Fruit fly (Drosophila melanogaster) whole organism, embryonic: ENCODE data around the gene Gcn5.

Experiments
- Atf-2 ChIP-seq: fragments of 200-800 bp; sonication (Bioruptor generic); optimal IDR thresholded peaks from 2 replicates; lab custom pipeline; 2016; ENCODE audit warnings: missing biosample characterization, missing genetic modification characterization
- B-H1 ChIP-seq: fragments of 200-800 bp; sonication (Bioruptor generic); IDR thresholded peaks from 3 replicates; pipeline ENCODE4 v1.3.6; 2022; ENCODE audit warnings: missing biosample characterization, missing genetic modification characterization
- Blimp-1 ChIP-seq: fragments of 200-800 bp; sonication (Bioruptor generic); optimal IDR thresholded peaks from 3 replicates; lab custom pipeline; 2018; ENCODE audit warnings: missing biosample characterization, missing genetic modification characterization, mild to moderate bottlenecking, moderate library complexity, missing genetic modification reagents
- CG10462 ChIP-seq: fragments of 200-800 bp; sonication (Bioruptor generic); optimal IDR thresholded peaks from 2 replicates; lab custom pipeline; 2016; ENCODE audit warnings: missing biosample characterization, missing genetic modification characterization
- CG10543 ChIP-seq: fragments of 200-800 bp; sonication (Bioruptor generic); optimal IDR thresholded peaks from 3 replicates; lab custom pipeline; 2017; ENCODE audit warnings: missing biosample characterization, mild to moderate bottlenecking, missing genetic modification characterization, moderate library complexity
- CG11085 ChIP-seq: fragments of 200-800 bp; sonication (Bioruptor generic); IDR thresholded peaks from 2 replicates; pipeline ENCODE4 v1.3.6; 2022; ENCODE audit warnings: missing biosample characterization, missing genetic modification characterization
- CG12071 ChIP-seq: fragments of 200-800 bp; sonication (Bioruptor generic); optimal IDR thresholded peaks from 3 replicates; lab custom pipeline; 2018; ENCODE audit warnings: missing biosample characterization, mild to moderate bottlenecking, missing genetic modification characterization
- CG12155 ChIP-seq: fragments of 200-800 bp; sonication (Bioruptor generic); optimal IDR thresholded peaks from 3 replicates; lab custom pipeline; 2016; ENCODE audit warnings: missing biosample characterization, missing genetic modification characterization
- CG13775 ChIP-seq: fragments of 200-800 bp; sonication (Bioruptor generic); optimal IDR thresholded peaks from 3 replicates; lab custom pipeline; 2017; ENCODE audit warnings: missing biosample characterization, mild to moderate bottlenecking, missing genetic modification characterization
- CG1792 ChIP-seq: fragments of 200-800 bp; sonication (Bioruptor generic); optimal IDR thresholded peaks from 2 replicates; lab custom pipeline; 2016; ENCODE audit warnings: missing biosample characterization, missing genetic modification characterization
- CG18262 ChIP-seq: fragments of 200-800 bp; optimal IDR thresholded peaks from 3 replicates; lab custom pipeline; 2019; ENCODE audit warnings: missing biosample characterization, mild to moderate bottlenecking, missing genetic modification characterization, moderate library complexity
- CG31224 ChIP-seq: fragments of 200-800 bp; sonication (Bioruptor generic); IDR thresholded peaks from 2 replicates; pipeline ENCODE4 v1.3.6; 2022; ENCODE audit warnings: missing biosample characterization, missing genetic modification characterization
- CG4282 ChIP-seq: fragments of 200-800 bp; sonication (Bioruptor generic); optimal IDR thresholded peaks from 2 replicates; lab custom pipeline; 2016; ENCODE audit warnings: missing biosample characterization, missing genetic modification characterization
- CG4360 ChIP-seq: fragments of 200-800 bp; sonication (Bioruptor generic); IDR thresholded peaks from 2 replicates; pipeline ENCODE4 v1.3.6; 2022; ENCODE audit warnings: missing biosample characterization, missing genetic modification characterization
- CG4730 ChIP-seq: fragments of 200-800 bp; sonication (Bioruptor generic); IDR thresholded peaks from 2 replicates; pipeline ENCODE4 v1.3.6; 2022; ENCODE audit warnings: missing biosample characterization, missing genetic modification characterization
- CG7786 ChIP-seq: fragments of 200-800 bp; sonication (Bioruptor generic); optimal IDR thresholded peaks from 2 replicates; lab custom pipeline; 2016; ENCODE audit warnings: missing biosample characterization, missing genetic modification characterization
- CG7928 ChIP-seq: fragments of 200-800 bp; sonication (Bioruptor generic); optimal IDR thresholded peaks from 2 replicates; lab custom pipeline; 2017; ENCODE audit warnings: missing biosample characterization, mild to moderate bottlenecking, missing genetic modification characterization
- CrebB ChIP-seq: fragments of 200-800 bp; sonication (Bioruptor generic); optimal IDR thresholded peaks from 3 replicates; lab custom pipeline; 2018; ENCODE audit warnings: missing biosample characterization, mild to moderate bottlenecking, missing genetic modification characterization
- D ChIP-seq, 2 experiments: fragments of 200-800 bp in 1 of 2; fragments of >200 bp in 1 of 2; sonication (Bioruptor generic) in 1 of 2; optimal IDR thresholded peaks; 2 replicates in 1 of 2; 3 replicates in 1 of 2; lab custom pipeline; 2017; ENCODE audit warnings: mild to moderate bottlenecking in 1 of 2, missing biosample characterization in 1 of 2, missing genetic modification characterization in 1 of 2, missing genetic modification reagents in 1 of 2
- Dbx ChIP-seq: fragments of 200-800 bp; sonication (Bioruptor generic); IDR thresholded peaks from 3 replicates; pipeline ENCODE4 v1.3.6; 2022; ENCODE audit warnings: missing biosample characterization, missing genetic modification characterization
- Dfd ChIP-seq, 2 experiments: fragments of >200 bp; optimal IDR thresholded peaks; 2 replicates each; lab custom pipeline; 2017; ENCODE audit warnings: missing biosample characterization in 2 of 2, missing genetic modification characterization in 2 of 2
- E2f2 ChIP-seq: fragments of 200-800 bp; sonication (Bioruptor generic); IDR thresholded peaks from 2 replicates; pipeline ENCODE4 v1.3.6; 2022; ENCODE audit warnings: missing biosample characterization, missing genetic modification characterization
- Fer3 ChIP-seq: fragments of 200-800 bp; sonication (Bioruptor generic); optimal IDR thresholded peaks from 2 replicates; lab custom pipeline; 2018; ENCODE audit warnings: missing biosample characterization, mild to moderate bottlenecking, missing genetic modification characterization, moderate library complexity
- GATAe ChIP-seq: fragments of 200-800 bp; sonication (Bioruptor generic); conservative IDR thresholded peaks from 2 replicates; pipeline ENCODE4 v1.3.6; 2022; ENCODE audit warnings: missing biosample characterization, missing genetic modification characterization
- Kr ChIP-seq: fragments of 200-800 bp; sonication (Bioruptor generic); optimal IDR thresholded peaks from 2 replicates; lab custom pipeline; 2017; ENCODE audit warnings: missing biosample characterization, mild to moderate bottlenecking, missing genetic modification characterization
- Meics ChIP-seq: fragments of 200-800 bp; sonication (Bioruptor generic); optimal IDR thresholded peaks from 2 replicates; lab custom pipeline; 2017; ENCODE audit warnings: missing biosample characterization, mild to moderate bottlenecking, missing genetic modification characterization
- Oaz ChIP-seq: fragments of 200-800 bp; sonication (Bioruptor generic); IDR thresholded peaks from 2 replicates; pipeline ENCODE4 v1.3.6; 2022; ENCODE audit warnings: missing biosample characterization, missing genetic modification characterization
- ato ChIP-seq: fragments of 200-800 bp; sonication (Bioruptor generic); IDR thresholded peaks from 2 replicates; pipeline ENCODE4 v1.3.6; 2022; ENCODE audit warnings: missing biosample characterization, missing genetic modification characterization; ENCODE audit not compliant: partially characterized antibody
- bcd ChIP-seq: fragments of 200-800 bp; sonication (Bioruptor generic); optimal IDR thresholded peaks from 2 replicates; lab custom pipeline; 2017; ENCODE audit warnings: missing biosample characterization, mild to moderate bottlenecking, missing genetic modification characterization
- esg ChIP-seq: fragments of 200-800 bp; sonication (Bioruptor generic); conservative IDR thresholded peaks from 2 replicates; pipeline ENCODE4 v1.3.6; 2022; ENCODE audit warnings: missing biosample characterization, missing genetic modification characterization
- eve ChIP-seq, 2 experiments: fragments of >200 bp; optimal IDR thresholded peaks; 2 replicates each; lab custom pipeline; 2017; ENCODE audit warnings: missing biosample characterization in 2 of 2, missing genetic modification characterization in 2 of 2
- eyg ChIP-seq: fragments of 200-800 bp; sonication (Bioruptor generic); optimal IDR thresholded peaks from 3 replicates; lab custom pipeline; 2016; ENCODE audit warnings: missing biosample characterization, missing genetic modification characterization
- hkb ChIP-seq, 2 experiments: fragments of 200-800 bp in 1 of 2; fragments of >200 bp in 1 of 2; sonication (Bioruptor generic) in 1 of 2; IDR thresholded peaks in 1 of 2; optimal IDR thresholded peaks in 1 of 2; 2 replicates each; pipeline versions ENCODE4 v1.3.6 to Lab custom; 2017 to 2022; ENCODE audit warnings: missing biosample characterization in 1 of 2, missing genetic modification characterization in 1 of 2
- kah ChIP-seq: fragments of 200-800 bp; sonication (Bioruptor generic); optimal IDR thresholded peaks from 2 replicates; lab custom pipeline; 2018; ENCODE audit warnings: missing biosample characterization, mild to moderate bottlenecking, missing genetic modification characterization
- nau ChIP-seq: fragments of 200-800 bp; sonication (Bioruptor generic); optimal IDR thresholded peaks from 3 replicates; lab custom pipeline; 2017; ENCODE audit warnings: missing biosample characterization, mild to moderate bottlenecking, missing genetic modification characterization, missing genetic modification reagents
- nerfin-2 ChIP-seq: fragments of 200-800 bp; sonication (Bioruptor generic); IDR thresholded peaks from 2 replicates; pipeline ENCODE4 v1.3.6; 2022; ENCODE audit warnings: missing biosample characterization, missing genetic modification characterization; ENCODE audit not compliant: partially characterized antibody
- p53 ChIP-seq: fragments of 200-800 bp; sonication (Bioruptor generic); optimal IDR thresholded peaks from 2 replicates; lab custom pipeline; 2016; ENCODE audit warnings: missing biosample characterization, missing genetic modification characterization
- prd ChIP-seq, 3 experiments: fragments of >200 bp in 2 of 3; fragments of 200-800 bp in 1 of 3; sonication (Bioruptor generic) in 1 of 3; optimal IDR thresholded peaks in 2 of 3; IDR thresholded peaks in 1 of 3; 2 replicates in 2 of 3; 3 replicates in 1 of 3; pipeline versions ENCODE4 v1.3.6 to Lab custom; 2017 to 2022; ENCODE audit warnings: missing biosample characterization in 1 of 3, missing genetic modification characterization in 1 of 3
- pros ChIP-seq: fragments of 200-800 bp; sonication (Bioruptor generic); optimal IDR thresholded peaks from 3 replicates; lab custom pipeline; 2019; ENCODE audit warnings: missing biosample characterization, mild to moderate bottlenecking, missing genetic modification characterization, moderate library complexity
- repo ChIP-seq: fragments of 200-800 bp; sonication (Bioruptor generic); optimal IDR thresholded peaks from 2 replicates; lab custom pipeline; 2016; ENCODE audit warnings: missing biosample characterization, missing genetic modification characterization
- sens ChIP-seq: fragments of 200-800 bp; sonication (Bioruptor generic); peaks from one replicate; lab custom pipeline; 2016; ENCODE audit warnings: missing biosample characterization, missing genetic modification characterization
- slou ChIP-seq: fragments of 200-800 bp; sonication (Bioruptor generic); optimal IDR thresholded peaks from 3 replicates; lab custom pipeline; 2016; ENCODE audit warnings: missing biosample characterization, missing genetic modification characterization
- tap ChIP-seq: fragments of 200-800 bp; optimal IDR thresholded peaks from 3 replicates; lab custom pipeline; 2019; ENCODE audit warnings: missing biosample characterization, mild to moderate bottlenecking, missing genetic modification characterization, moderate library complexity
- tna ChIP-seq: fragments of 200-800 bp; sonication (Bioruptor generic); IDR thresholded peaks from 2 replicates; pipeline ENCODE4 v1.3.6; 2022; ENCODE audit warnings: missing biosample characterization, missing genetic modification characterization; ENCODE audit not compliant: partially characterized antibody
- trem ChIP-seq: fragments of 200-800 bp; optimal IDR thresholded peaks from 3 replicates; lab custom pipeline; 2019; ENCODE audit warnings: missing biosample characterization, mild to moderate bottlenecking, missing genetic modification characterization, moderate library complexity
- tup ChIP-seq: fragments of 200-800 bp; sonication (Bioruptor generic); optimal IDR thresholded peaks from 2 replicates; lab custom pipeline; 2016; ENCODE audit warnings: missing biosample characterization, mild to moderate bottlenecking, missing genetic modification characterization, moderate library complexity
- vnd ChIP-seq: fragments of 200-800 bp; sonication (Bioruptor generic); IDR thresholded peaks from 3 replicates; pipeline ENCODE4 v1.3.6; 2022; ENCODE audit warnings: missing biosample characterization, missing genetic modification characterization; ENCODE audit not compliant: partially characterized antibody
- vvl ChIP-seq: fragments of 200-800 bp; sonication (Bioruptor generic); IDR thresholded peaks from 2 replicates; pipeline ENCODE4 v1.3.6; 2022; ENCODE audit warnings: missing biosample characterization, missing genetic modification characterization
- wdn ChIP-seq: fragments of 200-800 bp; sonication (Bioruptor generic); IDR thresholded peaks from 2 replicates; pipeline ENCODE4 v1.3.6; 2022; ENCODE audit warnings: missing biosample characterization, missing genetic modification characterization

The Gcn5 gene

DNA sequence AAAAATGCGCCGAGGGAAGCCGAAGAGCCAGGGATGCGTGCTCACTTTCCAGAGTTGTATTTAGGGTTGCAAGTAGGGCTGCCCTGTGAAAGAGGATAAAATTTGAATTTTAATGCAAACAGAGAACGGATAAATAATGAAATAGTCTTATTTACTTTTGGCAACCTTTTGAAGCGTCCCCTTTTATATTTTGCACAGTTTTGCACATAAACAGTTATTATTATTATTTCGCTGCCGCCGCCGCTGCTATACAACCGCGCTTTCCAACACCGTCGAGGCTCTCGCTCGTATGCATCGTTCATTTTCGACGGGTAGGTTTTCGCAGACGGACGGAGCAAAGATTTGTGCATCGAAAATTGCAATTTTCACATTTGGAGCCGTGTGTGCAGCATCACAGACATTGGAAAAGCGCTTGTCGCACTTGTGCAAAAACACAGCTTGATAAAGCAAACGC lies 9.0 kb downstream of the Gcn5 start, which contains the start of the genes sti and tral (continued):
- peak; percentile 88 for TF ChIP-seq Meics (GFP tag; lab: Kevin White, UChicago)
- peak; percentile 33 for TF ChIP-seq D (optimal IDR thresholded peaks at IDR 0.05; lab: Kevin White, UChicago)
- TF ChIP-seq D (GFP tag; optimal IDR thresholded peaks at IDR 0.05; lab: Kevin White, UChicago), result peak; percentile 64
- peak in 1 of 2 experiments; percentile 13 for TF ChIP-seq eve (GFP tag; optimal IDR thresholded peaks at IDR 0.05; lab: Kevin White, UChicago)
- TF ChIP-seq eyg, result peak; percentile 87
- TF ChIP-seq Atf-2, result peak; percentile 87
- peak; percentile 75 for TF ChIP-seq CrebB (tag; lab: Kevin White, UChicago)
- TF ChIP-seq sens (GFP tag; lab: Kevin White, UChicago), result peak; percentile 98
- TF ChIP-seq bcd (GFP tag; lab: Kevin White, UChicago), result peak; percentile 89
- TF ChIP-seq GATAe (GFP tag; lab: Robert Waterston, UW), result no peak; the same call in 1 of the 2 replicates
- TF ChIP-seq CG4730 (GFP tag; lab: Robert Waterston, UW), result peak; percentile 74
- TF ChIP-seq Blimp-1 (GFP tag; lab: Kevin White, UChicago), result peak; percentile 76
- TF ChIP-seq CG1792, result peak; percentile 84
- TF ChIP-seq CG12155 (GFP tag; lab: Kevin White, UChicago), result peak; percentile 100
- no peak for TF ChIP-seq Dfd (GFP tag; optimal IDR thresholded peaks at IDR 0.05; lab: Kevin White, UChicago)
- TF ChIP-seq ato (GFP tag; lab: Robert Waterston, UW), result no peak
- peak; percentile 76 for TF ChIP-seq B-H1 (GFP tag; lab: Robert Waterston, UW)
- peak; percentile 97 for TF ChIP-seq trem (tag; lab: Kevin White, UChicago)
- TF ChIP-seq nau (GFP tag; lab: Kevin White, UChicago), result no peak
- no peak for TF ChIP-seq vnd (GFP tag; lab: Robert Waterston, UW)
- TF ChIP-seq CG11085, result peak; percentile 81
- TF ChIP-seq CG13775 (GFP tag; lab: Kevin White, UChicago), result peak; percentile 92
- peak; percentile 95 for TF ChIP-seq CG7786 (GFP tag; lab: Kevin White, UChicago)
- TF ChIP-seq CG7928 (GFP tag; lab: Kevin White, UChicago), result peak; percentile 100
- TF ChIP-seq CG4282 (GFP tag; lab: Kevin White, UChicago), result peak; percentile 90
- TF ChIP-seq pros (GFP tag; lab: Kevin White, UChicago), result peak; percentile 19
- no peak for TF ChIP-seq tna (GFP tag; lab: Robert Waterston, UW)
- TF ChIP-seq p53 (GFP tag; lab: Kevin White, UChicago), result peak; percentile 88
- no peak for TF ChIP-seq prd (optimal IDR thresholded peaks at IDR 0.05; lab: Kevin White, UChicago)
- peak; percentile 89 for TF ChIP-seq prd (GFP tag; IDR thresholded peaks at IDR 0.05; lab: Robert Waterston, UW)
- peak; percentile 18; the same call in 1 of the 2 replicates for TF ChIP-seq CG4360 (GFP tag; lab: Robert Waterston, UW)
- TF ChIP-seq kah (GFP tag; lab: Kevin White, UChicago), result peak; percentile 36
- TF ChIP-seq E2f2 (GFP tag; lab: Robert Waterston, UW), result peak; percentile 99
- TF ChIP-seq slou, result peak; percentile 87
- peak; percentile 79 for TF ChIP-seq CG18262 (tag; lab: Kevin White, UChicago)
- TF ChIP-seq hkb (optimal IDR thresholded peaks at IDR 0.05; lab: Kevin White, UChicago), result peak; percentile 81
- peak; percentile 83 for TF ChIP-seq hkb (GFP tag; IDR thresholded peaks at IDR 0.05; lab: Robert Waterston, UW)
- peak; percentile 91 for TF ChIP-seq Dbx (GFP tag; lab: Robert Waterston, UW)
- peak; percentile 85 for TF ChIP-seq CG10462 (GFP tag; lab: Kevin White, UChicago)
- TF ChIP-seq esg (GFP tag; lab: Robert Waterston, UW), result peak; percentile 73
- peak; percentile 83 for TF ChIP-seq CG31224 (GFP tag; lab: Robert Waterston, UW)
- peak; percentile 92 for TF ChIP-seq vvl
- TF ChIP-seq repo, result peak; percentile 86
- no peak for TF ChIP-seq Kr (GFP tag; lab: Kevin White, UChicago)
- peak; percentile 91 for TF ChIP-seq tup (GFP tag; lab: Kevin White, UChicago)
- peak; percentile 87 for TF ChIP-seq Fer3 (tag; lab: Kevin White, UChicago)
- TF ChIP-seq CG10543 (GFP tag; lab: Kevin White, UChicago), result peak; percentile 96
- TF ChIP-seq CG12071 (GFP tag; lab: Kevin White, UChicago), result peak; percentile 35
- peak; percentile 64 for TF ChIP-seq wdn (GFP tag; lab: Robert Waterston, UW)
- no peak for TF ChIP-seq tap (tag; lab: Kevin White, UChicago)
- TF ChIP-seq nerfin-2 (GFP tag; lab: Robert Waterston, UW), result 0 out of 2 replicates have a peak, but pooled peaks have one; percentile 31
- TF ChIP-seq Oaz (GFP tag; lab: Robert Waterston, UW), result peak; percentile 73
